Fruit fly (Drosophila melanogaster) whole organism, embryonic: Measurements from ENCODE around the gene CG7695.
A peak's percentile ranks its signal among the peaks of the same experiment; 100 is the strongest.

Source experiments
- ATbp ChIP-seq: fragments of 200-800 bp; sonication (Bioruptor generic); optimal IDR thresholded peaks from 2 replicates; lab custom pipeline; 2017; ENCODE audit warnings: missing biosample characterization, mild to moderate bottlenecking, missing genetic modification characterization, missing genetic modification reagents
- Antp ChIP-seq: fragments of 200-800 bp; sonication (Bioruptor generic); optimal IDR thresholded peaks from 3 replicates; lab custom pipeline; 2016; ENCODE audit warnings: missing biosample characterization, missing genetic modification characterization
- Asciz ChIP-seq: fragments of 200-800 bp; sonication (Bioruptor generic); optimal IDR thresholded peaks from 2 replicates; lab custom pipeline; 2017; ENCODE audit warnings: missing biosample characterization, mild to moderate bottlenecking, missing genetic modification characterization, missing genetic modification reagents
- CG10147 ChIP-seq: fragments of 200-800 bp; sonication (Bioruptor generic); optimal IDR thresholded peaks from 2 replicates; lab custom pipeline; 2019; ENCODE audit warnings: missing biosample characterization, mild to moderate bottlenecking, missing genetic modification characterization, moderate library complexity
- CG11723 ChIP-seq: fragments of 200-800 bp; sonication (Bioruptor generic); optimal IDR thresholded peaks from 2 replicates; lab custom pipeline; 2017; ENCODE audit warnings: missing biosample characterization, mild to moderate bottlenecking, missing genetic modification characterization
- CG12659 ChIP-seq: fragments of 200-800 bp; sonication (Bioruptor generic); optimal IDR thresholded peaks from 3 replicates; lab custom pipeline; 2017; ENCODE audit warnings: mild to moderate bottlenecking, missing biosample characterization, missing genetic modification reagents, missing genetic modification characterization
- CG18619 ChIP-seq: fragments of 200-800 bp; sonication (Bioruptor generic); optimal IDR thresholded peaks from 3 replicates; lab custom pipeline; 2017; ENCODE audit warnings: missing biosample characterization, mild to moderate bottlenecking, missing genetic modification characterization
- CG18764 ChIP-seq: fragments of 200-800 bp; sonication (Bioruptor generic); optimal IDR thresholded peaks from 3 replicates; lab custom pipeline; 2016; ENCODE audit warnings: missing biosample characterization, missing genetic modification characterization
- CG2129 ChIP-seq: fragments of 200-800 bp; sonication (Bioruptor generic); IDR thresholded peaks from 2 replicates; pipeline ENCODE4 v1.3.6; 2022; ENCODE audit warnings: missing biosample characterization, missing genetic modification characterization; ENCODE audit not compliant: partially characterized antibody
- CG30020 ChIP-seq: fragments of 200-800 bp; optimal IDR thresholded peaks from 2 replicates; lab custom pipeline; 2019; ENCODE audit warnings: missing biosample characterization, mild to moderate bottlenecking, missing genetic modification characterization, moderate library complexity
- CG34376 ChIP-seq: fragments of 200-800 bp; sonication (Bioruptor generic); optimal IDR thresholded peaks from 2 replicates; lab custom pipeline; 2018; ENCODE audit warnings: missing biosample characterization, mild to moderate bottlenecking, missing genetic modification characterization
- CG3995 ChIP-seq: fragments of 200-800 bp; sonication (Bioruptor generic); optimal IDR thresholded peaks from 3 replicates; lab custom pipeline; 2016; ENCODE audit warnings: missing biosample characterization, missing genetic modification characterization
- CG42726 ChIP-seq: fragments of 200-800 bp; sonication (Bioruptor generic); IDR thresholded peaks from 2 replicates; pipeline ENCODE4 v1.3.6; 2022; ENCODE audit warnings: missing biosample characterization, missing genetic modification characterization; ENCODE audit not compliant: partially characterized antibody
- CG7963 ChIP-seq: fragments of 200-800 bp; sonication (Bioruptor generic); IDR thresholded peaks from 3 replicates; pipeline ENCODE4 v1.3.6; 2022; ENCODE audit warnings: missing biosample characterization, missing genetic modification characterization; ENCODE audit not compliant: partially characterized antibody
- CG8944 ChIP-seq: fragments of 200-800 bp; sonication (Bioruptor generic); optimal IDR thresholded peaks from 3 replicates; lab custom pipeline; 2016; ENCODE audit warnings: missing biosample characterization, missing genetic modification characterization
- CG9437 ChIP-seq: fragments of 200-800 bp; sonication (Bioruptor generic); optimal IDR thresholded peaks from 2 replicates; lab custom pipeline; 2018; ENCODE audit warnings: missing biosample characterization, mild to moderate bottlenecking, missing genetic modification characterization
- CG9797 ChIP-seq: fragments of 200-800 bp; sonication (Bioruptor generic); optimal IDR thresholded peaks from 3 replicates; lab custom pipeline; 2018; ENCODE audit warnings: missing biosample characterization, mild to moderate bottlenecking, missing genetic modification characterization
- CHES-1-like ChIP-seq: fragments of 200-800 bp; sonication (Bioruptor generic); optimal IDR thresholded peaks from 2 replicates; lab custom pipeline; 2016; ENCODE audit warnings: missing biosample characterization, missing genetic modification characterization
- CTCF ChIP-seq: fragments of 200-800 bp; sonication (Bioruptor generic); optimal IDR thresholded peaks from 2 replicates; lab custom pipeline; 2017; ENCODE audit warnings: missing biosample characterization, mild to moderate bottlenecking, missing genetic modification characterization, moderate library complexity
- Chrac-16 ChIP-seq: fragments of 200-800 bp; sonication (Bioruptor generic); optimal IDR thresholded peaks from 3 replicates; lab custom pipeline; 2016; ENCODE audit warnings: missing biosample characterization, missing genetic modification characterization
- CrebB ChIP-seq: fragments of 200-800 bp; sonication (Bioruptor generic); optimal IDR thresholded peaks from 3 replicates; lab custom pipeline; 2018; ENCODE audit warnings: missing biosample characterization, mild to moderate bottlenecking, missing genetic modification characterization
- Dip3 ChIP-seq: fragments of 200-800 bp; sonication (Bioruptor generic); optimal IDR thresholded peaks from 3 replicates; lab custom pipeline; 2016; ENCODE audit warnings: missing biosample characterization, missing genetic modification characterization
- Fer1 ChIP-seq: fragments of 200-800 bp; sonication (Bioruptor generic); optimal IDR thresholded peaks from 2 replicates; lab custom pipeline; 2017; ENCODE audit warnings: missing biosample characterization, mild to moderate bottlenecking, missing genetic modification characterization
- HLH54F ChIP-seq: fragments of 200-800 bp; sonication (Bioruptor generic); optimal IDR thresholded peaks from 3 replicates; lab custom pipeline; 2016; ENCODE audit warnings: missing biosample characterization, missing genetic modification characterization
- HmgD ChIP-seq: fragments of 200-800 bp; sonication (Bioruptor generic); optimal IDR thresholded peaks from 3 replicates; lab custom pipeline; 2016; ENCODE audit warnings: missing biosample characterization, missing genetic modification characterization
- Hr78 ChIP-seq, 2 experiments: fragments of 200-800 bp in 1 of 2; fragments of >200 bp in 1 of 2; sonication (Bioruptor generic) in 1 of 2; optimal IDR thresholded peaks; 2 replicates each; lab custom pipeline; 2017 to 2019; ENCODE audit warnings: missing biosample characterization in 2 of 2, missing genetic modification characterization in 2 of 2, mild to moderate bottlenecking in 1 of 2, moderate library complexity in 1 of 2
- Lhr ChIP-seq: fragments of 200-800 bp; sonication (Bioruptor generic); optimal IDR thresholded peaks from 3 replicates; lab custom pipeline; 2017; ENCODE audit warnings: mild to moderate bottlenecking, missing biosample characterization, missing genetic modification reagents, missing genetic modification characterization
- MTF-1 ChIP-seq: fragments of 200-800 bp; sonication (Bioruptor generic); optimal IDR thresholded peaks from 2 replicates; lab custom pipeline; 2018; ENCODE audit warnings: missing biosample characterization, mild to moderate bottlenecking, missing genetic modification characterization, borderline replicate concordance
- NC2α ChIP-seq: fragments of 200-800 bp; sonication (Bioruptor generic); optimal IDR thresholded peaks from 2 replicates; lab custom pipeline; 2016; ENCODE audit warnings: missing biosample characterization, missing genetic modification characterization
- Oli ChIP-seq: fragments of 200-800 bp; sonication (Bioruptor generic); optimal IDR thresholded peaks from 2 replicates; lab custom pipeline; 2018; ENCODE audit warnings: missing biosample characterization, mild to moderate bottlenecking, missing genetic modification characterization, moderate library complexity
- Poxn ChIP-seq: fragments of 200-800 bp; sonication (Bioruptor generic); IDR thresholded peaks from 2 replicates; pipeline ENCODE4 v1.3.6; 2022; ENCODE audit warnings: missing biosample characterization, missing genetic modification characterization
- Rfx ChIP-seq: fragments of 200-800 bp; sonication (Bioruptor generic); IDR thresholded peaks from 2 replicates; pipeline ENCODE4 v1.3.6; 2022; ENCODE audit warnings: missing biosample characterization, missing genetic modification characterization
- Sry-δ ChIP-seq: fragments of 200-800 bp; sonication (Bioruptor generic); optimal IDR thresholded peaks from 2 replicates; lab custom pipeline; 2016; ENCODE audit warnings: missing biosample characterization, missing genetic modification characterization
- bigmax ChIP-seq: fragments of 200-800 bp; sonication (Bioruptor generic); optimal IDR thresholded peaks from 2 replicates; lab custom pipeline; 2018; ENCODE audit warnings: missing biosample characterization, mild to moderate bottlenecking, missing genetic modification characterization
- caup ChIP-seq: fragments of 200-800 bp; sonication (Bioruptor generic); optimal IDR thresholded peaks from 3 replicates; lab custom pipeline; 2017; ENCODE audit warnings: missing biosample characterization, mild to moderate bottlenecking, missing genetic modification characterization, moderate library complexity; ENCODE audit not compliant: severe bottlenecking
- chm ChIP-seq: fragments of 200-800 bp; sonication (Bioruptor generic); IDR thresholded peaks from 2 replicates; pipeline ENCODE4 v1.3.6; 2022; ENCODE audit warnings: missing biosample characterization, missing genetic modification characterization
- ftz-f1 ChIP-seq: fragments of 200-800 bp; sonication (Bioruptor generic); optimal IDR thresholded peaks from 2 replicates; lab custom pipeline; 2016; ENCODE audit warnings: missing biosample characterization, missing genetic modification characterization
- gsb ChIP-seq: fragments of 200-800 bp; sonication (Bioruptor generic); IDR thresholded peaks from 2 replicates; pipeline ENCODE4 v1.3.6; 2022; ENCODE audit warnings: missing biosample characterization, missing genetic modification characterization
- hb ChIP-seq: fragments of 200-800 bp; sonication (Bioruptor generic); IDR thresholded peaks from 3 replicates; pipeline ENCODE4 v1.3.6; 2022; ENCODE audit warnings: missing biosample characterization, missing genetic modification characterization; ENCODE audit not compliant: partially characterized antibody
- jigr1 ChIP-seq: fragments of 200-800 bp; sonication (Bioruptor generic); IDR thresholded peaks from 3 replicates; pipeline ENCODE4 v1.3.6; 2022; ENCODE audit warnings: missing biosample characterization, missing genetic modification characterization
- kay ChIP-seq: fragments of 200-800 bp; sonication (Bioruptor generic); optimal IDR thresholded peaks from 2 replicates; lab custom pipeline; 2016; ENCODE audit warnings: missing biosample characterization, missing genetic modification characterization
- nerfin-2 ChIP-seq: fragments of 200-800 bp; sonication (Bioruptor generic); IDR thresholded peaks from 2 replicates; pipeline ENCODE4 v1.3.6; 2022; ENCODE audit warnings: missing biosample characterization, missing genetic modification characterization; ENCODE audit not compliant: partially characterized antibody
- pum ChIP-seq: fragments of 200-800 bp; sonication (Bioruptor generic); optimal IDR thresholded peaks from 2 replicates; lab custom pipeline; 2016; ENCODE audit warnings: missing biosample characterization, missing genetic modification characterization
- sd ChIP-seq: fragments of 200-800 bp; sonication (Bioruptor generic); optimal IDR thresholded peaks from 3 replicates; lab custom pipeline; 2018; ENCODE audit warnings: missing biosample characterization, mild to moderate bottlenecking, missing genetic modification characterization, moderate library complexity
- trem ChIP-seq: fragments of 200-800 bp; optimal IDR thresholded peaks from 3 replicates; lab custom pipeline; 2019; ENCODE audit warnings: missing biosample characterization, mild to moderate bottlenecking, missing genetic modification characterization, moderate library complexity
- ttk ChIP-seq: fragments of 200-800 bp; sonication (Bioruptor generic); IDR thresholded peaks from 2 replicates; pipeline ENCODE4 v2.1.2; 2022; ENCODE audit warnings: missing biosample characterization, missing genetic modification characterization
- vnd ChIP-seq: fragments of 200-800 bp; sonication (Bioruptor generic); IDR thresholded peaks from 3 replicates; pipeline ENCODE4 v1.3.6; 2022; ENCODE audit warnings: missing biosample characterization, missing genetic modification characterization; ENCODE audit not compliant: partially characterized antibody
- vvl ChIP-seq: fragments of 200-800 bp; sonication (Bioruptor generic); IDR thresholded peaks from 2 replicates; pipeline ENCODE4 v1.3.6; 2022; ENCODE audit warnings: missing biosample characterization, missing genetic modification characterization
- zen2 ChIP-seq: fragments of 200-800 bp; sonication (Bioruptor generic); IDR thresholded peaks from 3 replicates; pipeline ENCODE4 v1.3.6; 2022; ENCODE audit warnings: missing biosample characterization, missing genetic modification characterization; ENCODE audit not compliant: partially characterized antibody

CG7695 gene

dm6 chr3R:18658945-18659642 is 41.8 kb upstream of the CG7695 start, which contains the start of the genes CG31224 and CstF64:
TSS of gene CG31224 (minus strand) at chr3R:18659309.
TSS of gene CstF64 (plus strand) at chr3R:18659618.
- TF ChIP-seq kay (GFP tag; lab: Kevin White, UChicago) (peak; percentile 71), CG9797 (GFP tag; lab: Kevin White, UChicago) (peak; percentile 50), Poxn (GFP tag; lab: Robert Waterston, UW) (no peak), Hr78 (GFP tag; optimal IDR thresholded peaks at IDR 0.05; lab: Kevin White, UChicago) (no peak), zen2 (GFP tag; lab: Robert Waterston, UW) (no peak), CG18619 (GFP tag; lab: Kevin White, UChicago) (peak; percentile 81), CG8944 (peak; percentile 90), pum (GFP tag; lab: Kevin White, UChicago) (peak; percentile 88), Oli (peak; percentile 64), CTCF (GFP tag; lab: Kevin White, UChicago) (no peak), vvl (peak; percentile 90), CG9437 (GFP tag; lab: Kevin White, UChicago) (peak; percentile 71), HLH54F (GFP tag; lab: Kevin White, UChicago) (peak; percentile 94), sd (tag; lab: Kevin White, UChicago) (peak; percentile 90), Sry-δ (GFP tag; lab: Kevin White, UChicago) (peak; percentile 75), caup (GFP tag; lab: Kevin White, UChicago) (peak; percentile 86), Rfx (GFP tag; lab: Robert Waterston, UW) (peak; percentile 87), CG2129 (GFP tag; lab: Robert Waterston, UW) (no peak), Asciz (GFP tag; lab: Kevin White, UChicago) (peak; percentile 37), CG10147 (GFP tag; lab: Kevin White, UChicago) (peak; percentile 60), ftz-f1 (peak; percentile 89), CG34376 (GFP tag; lab: Kevin White, UChicago) (peak; percentile 76), CG42726 (no peak), nerfin-2 (no peak), CG11723 (GFP tag; lab: Kevin White, UChicago) (peak; percentile 82), bigmax (GFP tag; lab: Kevin White, UChicago) (no peak), NC2α (GFP tag; lab: Kevin White, UChicago) (peak; percentile 69), jigr1 (0 out of 3 replicates have a peak, but pooled peaks have one; percentile 8), gsb (GFP tag; lab: Robert Waterston, UW) (no peak), CG12659 (GFP tag; lab: Kevin White, UChicago) (peak; percentile 90), CrebB (tag; lab: Kevin White, UChicago) (peak; percentile 38), chm (GFP tag; lab: Robert Waterston, UW) (peak; percentile 80), MTF-1 (GFP tag; lab: Kevin White, UChicago) (peak; percentile 32), Chrac-16 (GFP tag; lab: Kevin White, UChicago) (peak; percentile 86), ttk (peak; percentile 82), CHES-1-like (peak; percentile 92), Lhr (GFP tag; lab: Kevin White, UChicago) (no peak), HmgD (GFP tag; lab: Kevin White, UChicago) (peak; percentile 86), CG30020 (peak; percentile 76), CG18764 (peak; percentile 80), CG3995 (peak; percentile 58), ATbp (GFP tag; lab: Kevin White, UChicago) (peak; percentile 35), vnd (GFP tag; lab: Robert Waterston, UW) (no peak), CG7963 (GFP tag; lab: Robert Waterston, UW) (no peak), Dip3 (GFP tag; lab: Kevin White, UChicago) (peak; percentile 89), Fer1 (GFP tag; lab: Kevin White, UChicago) (peak; percentile 84), trem (tag; lab: Kevin White, UChicago) (peak; percentile 78), hb (GFP tag; lab: Robert Waterston, UW) (no peak), Antp (GFP tag; lab: Kevin White, UChicago) (peak; percentile 88)
